Fruit fly (Drosophila melanogaster): ENCODE data around the gene Papst2.
A peak's percentile ranks its signal among the peaks of the same experiment; 100 is the strongest.

The Papst2 gene

dm6 chr3L:17004218-17004759 lies 38.3 kb upstream of the Papst2 start (continued):
- TF ChIP-seq Max (GFP tag; optimal IDR thresholded peaks at IDR 0.05) (peak; percentile 78), CG12744 (GFP tag; optimal IDR thresholded peaks at IDR 0.05) (peak; percentile 65), CG32772 (GFP tag; IDR thresholded peaks at IDR 0.05) (peak; percentile 78), CG31224 (GFP tag; IDR thresholded peaks at IDR 0.05) (peak; percentile 75), BtbVII (GFP tag; optimal IDR thresholded peaks at IDR 0.05) (peak; percentile 81), CG7963 (GFP tag; IDR thresholded peaks at IDR 0.05; ENCODE audit: partially characterized antibody) (no peak), tap (tag; optimal IDR thresholded peaks at IDR 0.05) (peak; percentile 78), Deaf1 (tag; optimal IDR thresholded peaks at IDR 0.05) (peak; percentile 64), CG6683 (GFP tag; optimal IDR thresholded peaks at IDR 0.05) (peak; percentile 64), CG15514 (GFP tag; optimal IDR thresholded peaks at IDR 0.05) (peak; percentile 66), trh (GFP tag; optimal IDR thresholded peaks at IDR 0.05) (peak; percentile 17), bowl (GFP tag; IDR thresholded peaks at IDR 0.05) (peak; percentile 55; the same call in 1 of the 2 replicates), HHEX (GFP tag; optimal IDR thresholded peaks at IDR 0.05) (peak; percentile 86), tna (GFP tag; IDR thresholded peaks at IDR 0.05; ENCODE audit: partially characterized antibody) (no peak), tup (GFP tag; optimal IDR thresholded peaks at IDR 0.05) (peak; percentile 67), row (GFP tag; IDR thresholded peaks at IDR 0.05) (peak; percentile 83), ATbp (GFP tag; optimal IDR thresholded peaks at IDR 0.05) (peak; percentile 70), Ets65A (GFP tag) (peak; percentile 99), Adf1 (GFP tag; IDR thresholded peaks at IDR 0.05) (peak; percentile 56), CG12104 (GFP tag; optimal IDR thresholded peaks at IDR 0.05) (peak; percentile 82), onecut (GFP tag; IDR thresholded peaks at IDR 0.05) (peak; percentile 64), CG3726 (GFP tag; IDR thresholded peaks at IDR 0.05) (peak; percentile 76; the same call in 2 of the 3 replicates), sc (optimal IDR thresholded peaks at IDR 0.05) (no peak), sc (GFP tag; optimal IDR thresholded peaks at IDR 0.05) (peak; percentile 57), hkb (optimal IDR thresholded peaks at IDR 0.05) (no peak), hkb (GFP tag; IDR thresholded peaks at IDR 0.05) (peak; percentile 89), Eip74EF (GFP tag; optimal IDR thresholded peaks at IDR 0.05) (peak in 1 of 2 experiments; percentile 82), CrebB (tag; optimal IDR thresholded peaks at IDR 0.05) (peak; percentile 52), jigr1 (GFP tag; IDR thresholded peaks at IDR 0.05) (peak; percentile 83), nau (GFP tag; optimal IDR thresholded peaks at IDR 0.05) (peak; percentile 69), CG1602 (GFP tag; optimal IDR thresholded peaks at IDR 0.05) (peak; percentile 68), al (GFP tag; IDR thresholded peaks at IDR 0.05) (peak; percentile 91), sug (tag; optimal IDR thresholded peaks at IDR 0.05) (peak; percentile 59), Ravus (GFP tag; IDR thresholded peaks at IDR 0.05) (peak; percentile 61), Antp (GFP tag; optimal IDR thresholded peaks at IDR 0.05) (peak; percentile 92)

DNA sequence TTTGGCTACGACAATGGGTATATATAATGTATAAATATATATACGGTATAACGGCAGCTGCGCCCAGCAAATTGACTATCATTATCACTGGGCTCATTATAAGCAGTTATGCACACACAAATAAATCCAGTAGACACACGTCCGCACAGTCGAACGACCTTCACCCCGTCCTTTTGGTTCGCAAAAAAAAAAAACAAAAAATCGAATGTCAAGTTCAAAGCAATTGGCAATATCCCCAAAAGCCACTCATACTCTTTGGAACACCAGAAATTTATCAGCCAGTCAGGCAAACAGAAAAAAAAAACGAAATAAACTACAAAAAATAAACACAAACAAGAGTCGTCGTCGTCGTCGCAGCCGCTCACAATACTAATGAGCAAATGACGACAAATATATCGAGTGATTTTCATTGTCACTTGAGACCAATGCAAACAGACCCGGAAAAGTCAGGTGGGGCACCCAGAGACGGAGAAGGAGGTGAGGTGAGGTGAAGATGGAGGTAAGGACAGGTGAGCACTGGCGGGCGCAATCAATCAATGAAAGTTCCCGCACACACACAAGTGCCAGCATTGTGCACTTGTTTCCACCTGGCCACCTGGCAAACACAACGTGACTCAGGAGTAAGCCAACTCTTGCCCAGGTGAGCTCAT lies 37.7 kb upstream of the Papst2 start:
- TF ChIP-seq Atf6 (GFP tag; IDR thresholded peaks at IDR 0.05) (no peak; the same call in 1 of the 2 replicates), HLHmδ (GFP tag; optimal IDR thresholded peaks at IDR 0.05) (peak; percentile 5), pan (optimal IDR thresholded peaks at IDR 0.05) (no peak), pan (GFP tag; optimal IDR thresholded peaks at IDR 0.05 in 1 of 2, IDR thresholded peaks at IDR 0.05 in 1 of 2) (peak in 1 of 2 experiments; percentile 17), nerfin-2 (GFP tag; IDR thresholded peaks at IDR 0.05; ENCODE audit: partially characterized antibody) (no peak), Poxn (GFP tag; IDR thresholded peaks at IDR 0.05) (no peak), CG14050 (GFP tag; IDR thresholded peaks at IDR 0.05) (0 out of 3 replicates have a peak, but pooled peaks have one; percentile 19), otp (GFP tag; IDR thresholded peaks at IDR 0.05) (no peak), CG18476 (GFP tag; optimal IDR thresholded peaks at IDR 0.05) (no peak), tgo (GFP tag; IDR thresholded peaks at IDR 0.05) (peak; percentile 34; the same call in 1 of the 3 replicates), CG12769 (tag; optimal IDR thresholded peaks at IDR 0.05) (no peak), CG12391 (tag; optimal IDR thresholded peaks at IDR 0.05) (no peak), mirr (GFP tag; optimal IDR thresholded peaks at IDR 0.05) (no peak), CG14014 (GFP tag; IDR thresholded peaks at IDR 0.05) (peak; percentile 29), Drgx (GFP tag; IDR thresholded peaks at IDR 0.05) (no peak; the same call in 1 of the 2 replicates), sisA (GFP tag; IDR thresholded peaks at IDR 0.05) (peak; percentile 33; the same call in 1 of the 2 replicates), Bgb (GFP tag; IDR thresholded peaks at IDR 0.05; ENCODE audit: partially characterized antibody) (no peak)

Data from whole organism, embryonic.